Worm (Caenorhabditis elegans): Measurements from ENCODE around the gene rpap-2.

DNA sequence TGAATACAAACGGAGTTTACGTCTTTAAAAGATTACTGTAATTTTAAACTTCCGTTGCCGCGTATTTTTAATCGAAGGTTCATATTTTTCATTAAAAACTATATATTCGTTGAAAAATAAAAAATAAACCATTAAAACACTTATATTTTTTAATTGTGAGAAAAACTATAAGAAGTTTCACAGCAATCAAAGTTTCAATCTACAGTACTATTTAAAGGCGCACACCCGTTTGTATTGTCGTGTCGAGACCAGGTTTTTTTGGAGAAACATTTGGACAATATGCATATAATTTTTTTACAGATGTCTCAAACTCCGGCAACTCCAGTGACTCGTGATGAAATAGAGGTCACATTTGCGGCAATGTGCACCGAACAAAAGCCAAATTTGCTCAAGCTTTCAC lies 6.1 kb downstream of the rpap-2 start, which contains the start of gene R08D7.5:
- TF ChIP-seq nhr-12 (tag; optimal IDR thresholded peaks at IDR 0.05) (no peak), elt-1 (tag; optimal IDR thresholded peaks at IDR 0.05) (no peak), egl-27 (tag; optimal IDR thresholded peaks at IDR 0.05) (no peak), lin-13 (GFP tag; optimal IDR thresholded peaks at IDR 0.05) (no peak), ceh-82 (tag; optimal IDR thresholded peaks at IDR 0.05) (no peak), nhr-237 (tag; optimal IDR thresholded peaks at IDR 0.05) (no peak), snpc-4 (tag; optimal IDR thresholded peaks at IDR 0.05) (no peak), peb-1 (tag; optimal IDR thresholded peaks at IDR 0.05) (no peak), nhr-77 (tag; optimal IDR thresholded peaks at IDR 0.05) (no peak), nhr-6 (tag; optimal IDR thresholded peaks at IDR 0.05) (no peak), lin-11 (tag; optimal IDR thresholded peaks at IDR 0.05) (no peak)

All from whole organism, L2 larva.